Worm (Caenorhabditis elegans) whole organism, midembryonic: Measurements from ENCODE around the gene pqn-18.

Source experiments
- cog-1 ChIP-seq: sonication (generic microtip); optimal IDR thresholded peaks from 2 replicates; lab custom pipeline; 2016; ENCODE audit warnings: missing genetic modification characterization, missing compliant biosample characterization
- flt-1 ChIP-seq: fragments of 200-800 bp; sonication (Bioruptor generic); IDR thresholded peaks from 2 replicates; pipeline ENCODE4 v1.3.6; 2022; ENCODE audit warnings: missing genetic modification characterization, missing compliant biosample characterization
- klf-2 ChIP-seq: fragments of 200-800 bp; sonication (Bioruptor generic); conservative IDR thresholded peaks from 2 replicates; pipeline ENCODE4 v1.3.6; 2022; ENCODE audit warnings: missing genetic modification reagents, missing genetic modification characterization, missing compliant biosample characterization
- ref-1 ChIP-seq: fragments of 200-800 bp; sonication (Bioruptor generic); conservative IDR thresholded peaks from 2 replicates; pipeline ENCODE4 v1.3.6; 2022; ENCODE audit warnings: missing genetic modification reagents, missing genetic modification characterization, missing compliant biosample characterization
- tab-1 ChIP-seq: fragments of 200-800 bp; sonication (Bioruptor generic); IDR thresholded peaks from 2 replicates; pipeline ENCODE4 v1.3.6; 2022; ENCODE audit warnings: missing genetic modification characterization, missing compliant biosample characterization

ce11 chrX:12902057-12902652, 5.5 kb upstream of the pqn-18 start:
- TF ChIP-seq flt-1 (no peak), cog-1 (tag; lab: Kevin White, UChicago) (no peak), tab-1 (GFP tag; lab: Robert Waterston, UW) (no peak), ref-1 (GFP tag; lab: Robert Waterston, UW) (no peak), klf-2 (GFP tag; lab: Robert Waterston, UW) (no peak)
